Comparison of ENCODE assay signal across 1 fruit fly cellular context in the genomic region with DNA sequence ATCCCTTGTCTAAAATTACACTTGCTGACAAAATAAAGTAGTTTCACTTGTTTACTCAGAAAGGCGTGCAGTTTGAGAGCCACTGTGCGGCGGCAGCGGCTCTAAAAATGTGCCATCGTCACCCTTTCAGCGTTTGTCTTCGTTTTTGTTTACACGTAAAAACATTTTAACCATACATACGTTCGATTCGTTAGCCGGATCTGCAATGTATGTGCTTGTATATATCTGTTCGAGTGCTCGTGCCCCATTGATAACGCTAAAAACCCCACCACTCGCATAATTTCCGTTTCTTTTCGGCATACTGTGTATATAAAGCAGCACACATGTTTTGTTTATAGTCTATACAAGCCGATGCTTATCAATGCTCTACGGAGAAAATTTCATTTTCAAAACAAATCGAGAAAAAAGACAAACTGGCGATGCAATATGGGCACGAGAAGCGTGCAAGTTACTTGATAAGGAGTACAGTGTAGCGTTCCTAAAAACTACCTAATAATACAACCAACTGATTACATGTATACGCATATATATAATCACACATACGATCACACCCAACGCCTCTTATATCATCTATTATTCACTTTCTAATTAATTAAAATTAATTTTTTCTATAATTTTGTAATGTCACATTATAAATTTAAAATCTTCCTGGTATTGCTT.
TF ChIP-seq lines count a peak whose summit lies in the region.

No protein-coding gene starts in this region.

TF ChIP-seq in whole organism, embryonic, 481 proteins besides CTCF, POLR2A, EP300 and RAD21 (continued from another document and continues in another):
- no peak for TF ChIP-seq CG31388 (GFP tag; optimal IDR thresholded peaks at IDR 0.05; lab: Kevin White, UChicago)
- TF ChIP-seq CG2120 (GFP tag; optimal IDR thresholded peaks at IDR 0.05; lab: Kevin White, UChicago) = peak; percentile 19
- TF ChIP-seq CG12155 (GFP tag; optimal IDR thresholded peaks at IDR 0.05; lab: Kevin White, UChicago) = peak; percentile 39
- no peak for TF ChIP-seq CG13123 (GFP tag; optimal IDR thresholded peaks at IDR 0.05; lab: Kevin White, UChicago)
- TF ChIP-seq nerfin-1 (tag; optimal IDR thresholded peaks at IDR 0.05; lab: Kevin White, UChicago) = no peak
- no peak for TF ChIP-seq HLHmδ (GFP tag; optimal IDR thresholded peaks at IDR 0.05; lab: Kevin White, UChicago)
- TF ChIP-seq CG11723 (GFP tag; optimal IDR thresholded peaks at IDR 0.05; lab: Kevin White, UChicago) = no peak
- TF ChIP-seq CoRest (tag; optimal IDR thresholded peaks at IDR 0.05; lab: Kevin White, UChicago) = peak; percentile 52
- no peak for TF ChIP-seq CG3726 (GFP tag; IDR thresholded peaks at IDR 0.05; lab: Robert Waterston, UW)
- peak; percentile 57 for TF ChIP-seq Sox100B (GFP tag; optimal IDR thresholded peaks at IDR 0.05; lab: Kevin White, UChicago)
- peak; percentile 33 for TF ChIP-seq CG10366 (GFP tag; IDR thresholded peaks at IDR 0.05; lab: Robert Waterston, UW)
- TF ChIP-seq sug (tag; optimal IDR thresholded peaks at IDR 0.05; lab: Kevin White, UChicago) = peak; percentile 47
- no peak for TF ChIP-seq ewg (GFP tag; optimal IDR thresholded peaks at IDR 0.05; lab: Kevin White, UChicago)
- no peak for TF ChIP-seq B-H1 (GFP tag; IDR thresholded peaks at IDR 0.05; lab: Robert Waterston, UW)
- TF ChIP-seq pb (GFP tag; optimal IDR thresholded peaks at IDR 0.05; lab: Kevin White, UChicago) = no peak
- peak; percentile 4 for TF ChIP-seq caup (GFP tag; optimal IDR thresholded peaks at IDR 0.05; lab: Kevin White, UChicago; ENCODE audit: severe bottlenecking)
- no peak for TF ChIP-seq CG4617 (GFP tag; optimal IDR thresholded peaks at IDR 0.05; lab: Kevin White, UChicago; ENCODE audit: borderline replicate concordance)
- TF ChIP-seq vfl (GFP tag; optimal IDR thresholded peaks at IDR 0.05; lab: Kevin White, UChicago) = no peak
- TF ChIP-seq CG12219 (GFP tag; optimal IDR thresholded peaks at IDR 0.05; lab: Kevin White, UChicago) = peak; percentile 12
- TF ChIP-seq al (GFP tag; IDR thresholded peaks at IDR 0.05; lab: Robert Waterston, UW) = no peak
- no peak for TF ChIP-seq CG11247 (GFP tag; IDR thresholded peaks at IDR 0.05; lab: Robert Waterston, UW)
- peak; percentile 19; the same call in 1 of the 2 replicates for TF ChIP-seq vvl (GFP tag; IDR thresholded peaks at IDR 0.05; lab: Robert Waterston, UW)
- TF ChIP-seq CG16813 (GFP tag; IDR thresholded peaks at IDR 0.05; lab: Robert Waterston, UW; ENCODE audit: partially characterized antibody) = no peak
- TF ChIP-seq CG14710 (tag; optimal IDR thresholded peaks at IDR 0.05; lab: Kevin White, UChicago) = peak; percentile 41
- peak; percentile 68 for TF ChIP-seq CG15269 (tag; optimal IDR thresholded peaks at IDR 0.05; lab: Kevin White, UChicago)
- TF ChIP-seq CG10462 (GFP tag; optimal IDR thresholded peaks at IDR 0.05; lab: Kevin White, UChicago) = no peak
- TF ChIP-seq CG10321 (GFP tag; IDR thresholded peaks at IDR 0.05; lab: Robert Waterston, UW) = 0 out of 2 replicates have a peak, but pooled peaks have one; percentile 10
- peak; percentile 30 for TF ChIP-seq CG6254 (GFP tag; optimal IDR thresholded peaks at IDR 0.05; lab: Kevin White, UChicago)
- TF ChIP-seq CG12236 (GFP tag; optimal IDR thresholded peaks at IDR 0.05; lab: Kevin White, UChicago) = no peak
- no peak for TF ChIP-seq Ravus (GFP tag; IDR thresholded peaks at IDR 0.05; lab: Robert Waterston, UW)
- TF ChIP-seq zf30C (GFP tag; optimal IDR thresholded peaks at IDR 0.05; lab: Kevin White, UChicago) = peak; percentile 45
- TF ChIP-seq CG9215 (GFP tag; IDR thresholded peaks at IDR 0.05; lab: Robert Waterston, UW) = no peak
- no peak for TF ChIP-seq CG13775 (GFP tag; optimal IDR thresholded peaks at IDR 0.05; lab: Kevin White, UChicago)
- TF ChIP-seq HLH54F (GFP tag; optimal IDR thresholded peaks at IDR 0.05; lab: Kevin White, UChicago) = no peak
- no peak for TF ChIP-seq CG17612 (GFP tag; IDR thresholded peaks at IDR 0.05; lab: Robert Waterston, UW)
- peak; percentile 63 for TF ChIP-seq CG17359 (tag; optimal IDR thresholded peaks at IDR 0.05; lab: Kevin White, UChicago)
- TF ChIP-seq CG4360 (GFP tag; IDR thresholded peaks at IDR 0.05; lab: Robert Waterston, UW) = no peak
- TF ChIP-seq Rfx (GFP tag; IDR thresholded peaks at IDR 0.05; lab: Robert Waterston, UW) = peak; percentile 27; the same call in 1 of the 2 replicates
- peak; percentile 22 for TF ChIP-seq Abd-B (GFP tag; optimal IDR thresholded peaks at IDR 0.05; lab: Kevin White, UChicago)
- peak; percentile 41 for TF ChIP-seq CG12071 (GFP tag; optimal IDR thresholded peaks at IDR 0.05; lab: Kevin White, UChicago)
- TF ChIP-seq tin (GFP tag; optimal IDR thresholded peaks at IDR 0.05; lab: Kevin White, UChicago) = peak; percentile 6
- TF ChIP-seq Aef1 (GFP tag; IDR thresholded peaks at IDR 0.05; lab: Robert Waterston, UW) = no peak
- TF ChIP-seq CG3281 (GFP tag; optimal IDR thresholded peaks at IDR 0.05; lab: Kevin White, UChicago) = no peak
- TF ChIP-seq CG17912 (GFP tag; optimal IDR thresholded peaks at IDR 0.05; lab: Kevin White, UChicago) = peak; percentile 38
- TF ChIP-seq ind (GFP tag; optimal IDR thresholded peaks at IDR 0.05; lab: Kevin White, UChicago) = peak; percentile 42
- no peak for TF ChIP-seq pita (GFP tag; optimal IDR thresholded peaks at IDR 0.05; lab: Kevin White, UChicago)
- TF ChIP-seq D19A (tag; optimal IDR thresholded peaks at IDR 0.05; lab: Kevin White, UChicago) = peak; percentile 65
- TF ChIP-seq Med (GFP tag; lab: Kevin White, UChicago) = peak; percentile 75
- no peak for TF ChIP-seq MBD-R2 (GFP tag; IDR thresholded peaks at IDR 0.05; lab: Robert Waterston, UW)
- no peak for TF ChIP-seq danr (GFP tag; IDR thresholded peaks at IDR 0.05; lab: Robert Waterston, UW)
- TF ChIP-seq gce (GFP tag; IDR thresholded peaks at IDR 0.05; lab: Robert Waterston, UW) = 0 out of 3 replicates have a peak, but pooled peaks have one; percentile 53
- no peak for TF ChIP-seq yki (optimal IDR thresholded peaks at IDR 0.05; lab: Kevin White, UChicago)
- no peak for TF ChIP-seq GATAe (GFP tag; conservative IDR thresholded peaks at IDR 0.05; lab: Robert Waterston, UW)
- TF ChIP-seq CG1233 (GFP tag; optimal IDR thresholded peaks at IDR 0.05; lab: Kevin White, UChicago) = peak; percentile 56
- peak; percentile 75 for TF ChIP-seq gem (tag; optimal IDR thresholded peaks at IDR 0.05; lab: Kevin White, UChicago)
- no peak for TF ChIP-seq br (optimal IDR thresholded peaks at IDR 0.05; lab: Kevin White, UChicago)
- TF ChIP-seq ttk (GFP tag; IDR thresholded peaks at IDR 0.05; lab: Robert Waterston, UW) = peak; percentile 45; the same call in 1 of the 2 replicates
- peak; percentile 61 for TF ChIP-seq CG8924 (tag; optimal IDR thresholded peaks at IDR 0.05; lab: Kevin White, UChicago)
- no peak for TF ChIP-seq CG10147 (GFP tag; optimal IDR thresholded peaks at IDR 0.05; lab: Kevin White, UChicago)
- TF ChIP-seq CG42726 (GFP tag; IDR thresholded peaks at IDR 0.05; lab: Robert Waterston, UW; ENCODE audit: partially characterized antibody) = 0 out of 2 replicates have a peak, but pooled peaks have one; percentile 22
- peak; percentile 42 for TF ChIP-seq Six4 (GFP tag; optimal IDR thresholded peaks at IDR 0.05; lab: Kevin White, UChicago)
- no peak for TF ChIP-seq CG10274 (GFP tag; optimal IDR thresholded peaks at IDR 0.05; lab: Kevin White, UChicago)
- peak; percentile 36 for TF ChIP-seq CrebB (tag; optimal IDR thresholded peaks at IDR 0.05; lab: Kevin White, UChicago)
- TF ChIP-seq TFAM (GFP tag; optimal IDR thresholded peaks at IDR 0.05; lab: Kevin White, UChicago) = no peak
- peak in 1 of 3 experiments; percentile 46 for TF ChIP-seq lola (GFP tag; optimal IDR thresholded peaks at IDR 0.05; lab: Kevin White, UChicago)
- no peak for TF ChIP-seq Atf3 (GFP tag; optimal IDR thresholded peaks at IDR 0.05; lab: Kevin White, UChicago)
- TF ChIP-seq CG2678 (tag; optimal IDR thresholded peaks at IDR 0.05; lab: Kevin White, UChicago) = peak; percentile 76
- peak; percentile 63 for TF ChIP-seq unpg (GFP tag; optimal IDR thresholded peaks at IDR 0.05; lab: Kevin White, UChicago)
- TF ChIP-seq Neu2 (GFP tag; optimal IDR thresholded peaks at IDR 0.05; lab: Kevin White, UChicago; ENCODE audit: borderline replicate concordance) = no peak
- peak; percentile 31 for TF ChIP-seq BtbVII (GFP tag; optimal IDR thresholded peaks at IDR 0.05; lab: Kevin White, UChicago)
- peak; percentile 8; the same call in 1 of the 2 replicates for TF ChIP-seq CG17328 (GFP tag; IDR thresholded peaks at IDR 0.05; lab: Robert Waterston, UW)
- TF ChIP-seq CG7786 (GFP tag; optimal IDR thresholded peaks at IDR 0.05; lab: Kevin White, UChicago) = no peak
- peak in 1 of 3 experiments; percentile 32 for TF ChIP-seq Stat92E (GFP tag; optimal IDR thresholded peaks at IDR 0.05; lab: Kevin White, UChicago)
- no peak for TF ChIP-seq CG11560 (tag; IDR thresholded peaks at IDR 0.05; lab: Robert Waterston, UW)
- no peak for TF ChIP-seq Doc2 (GFP tag; IDR thresholded peaks at IDR 0.05; lab: Robert Waterston, UW)
- TF ChIP-seq sens (GFP tag; lab: Kevin White, UChicago) = peak; percentile 81
- TF ChIP-seq Kr (GFP tag; optimal IDR thresholded peaks at IDR 0.05; lab: Kevin White, UChicago) = peak; percentile 91
- TF ChIP-seq sob (GFP tag; IDR thresholded peaks at IDR 0.05; lab: Robert Waterston, UW) = no peak
- no peak for TF ChIP-seq Dfd (GFP tag; optimal IDR thresholded peaks at IDR 0.05; lab: Kevin White, UChicago)
- no peak for TF ChIP-seq CG7271 (tag; optimal IDR thresholded peaks at IDR 0.05; lab: Kevin White, UChicago)
- TF ChIP-seq oc (tag; optimal IDR thresholded peaks at IDR 0.05; lab: Kevin White, UChicago) = no peak
- TF ChIP-seq CG9609 (GFP tag; optimal IDR thresholded peaks at IDR 0.05; lab: Kevin White, UChicago) = no peak
- peak; percentile 49 for TF ChIP-seq nmo (GFP tag; optimal IDR thresholded peaks at IDR 0.05; lab: Kevin White, UChicago)
- TF ChIP-seq HLH3B (GFP tag; IDR thresholded peaks at IDR 0.05; lab: Robert Waterston, UW) = peak; percentile 36; the same call in 1 of the 2 replicates
- 0 out of 2 replicates have a peak, but pooled peaks have one; percentile 37 for TF ChIP-seq ato (GFP tag; IDR thresholded peaks at IDR 0.05; lab: Robert Waterston, UW; ENCODE audit: partially characterized antibody)
- TF ChIP-seq NK7.1 (GFP tag; optimal IDR thresholded peaks at IDR 0.05; lab: Kevin White, UChicago) = no peak
- no peak for TF ChIP-seq NfI (GFP tag; optimal IDR thresholded peaks at IDR 0.05; lab: Kevin White, UChicago)
- TF ChIP-seq HmgD (GFP tag; optimal IDR thresholded peaks at IDR 0.05; lab: Kevin White, UChicago) = no peak
- peak; percentile 67 for TF ChIP-seq CG2712 (tag; optimal IDR thresholded peaks at IDR 0.05; lab: Kevin White, UChicago)
- TF ChIP-seq CG6854 (GFP tag; optimal IDR thresholded peaks at IDR 0.05; lab: Kevin White, UChicago) = peak; percentile 52
- no peak for TF ChIP-seq Drgx (GFP tag; IDR thresholded peaks at IDR 0.05; lab: Robert Waterston, UW)
- TF ChIP-seq CG43689 (GFP tag; IDR thresholded peaks at IDR 0.05; lab: Robert Waterston, UW) = no peak
- TF ChIP-seq sqz (GFP tag; optimal IDR thresholded peaks at IDR 0.05; lab: Kevin White, UChicago) = no peak
- TF ChIP-seq Taf1 (GFP tag; IDR thresholded peaks at IDR 0.05; lab: Robert Waterston, UW) = 0 out of 2 replicates have a peak, but pooled peaks have one; percentile 8
- TF ChIP-seq CG4854 (GFP tag; optimal IDR thresholded peaks at IDR 0.05; lab: Kevin White, UChicago) = no peak
- peak; percentile 97 for TF ChIP-seq grau (tag; optimal IDR thresholded peaks at IDR 0.05; lab: Kevin White, UChicago)
- no peak for TF ChIP-seq NC2β (GFP tag; optimal IDR thresholded peaks at IDR 0.05; lab: Kevin White, UChicago)
- peak; percentile 22; the same call in 2 of the 3 replicates for TF ChIP-seq tgo (GFP tag; IDR thresholded peaks at IDR 0.05; lab: Robert Waterston, UW)
- no peak for TF ChIP-seq sim (GFP tag; IDR thresholded peaks at IDR 0.05; lab: Robert Waterston, UW)
- peak; percentile 47 for TF ChIP-seq CG30403 (GFP tag; optimal IDR thresholded peaks at IDR 0.05; lab: Kevin White, UChicago)
- TF ChIP-seq slbo (GFP tag; IDR thresholded peaks at IDR 0.05; lab: Robert Waterston, UW) = peak; percentile 32; the same call in 1 of the 2 replicates
- no peak for TF ChIP-seq wor (GFP tag; IDR thresholded peaks at IDR 0.05; lab: Robert Waterston, UW)
- no peak for TF ChIP-seq luna (GFP tag; optimal IDR thresholded peaks at IDR 0.05; lab: Kevin White, UChicago)
- peak; percentile 97 for TF ChIP-seq CG2199 (GFP tag; IDR thresholded peaks at IDR 0.05; lab: Robert Waterston, UW)
- TF ChIP-seq CG4707 (GFP tag; optimal IDR thresholded peaks at IDR 0.05; lab: Kevin White, UChicago) = no peak
- peak; percentile 57 for TF ChIP-seq CG32772 (GFP tag; IDR thresholded peaks at IDR 0.05; lab: Robert Waterston, UW)
- peak; percentile 35 for TF ChIP-seq CG15011 (GFP tag; optimal IDR thresholded peaks at IDR 0.05; lab: Kevin White, UChicago)
- peak; percentile 9 for TF ChIP-seq CG18764 (GFP tag; optimal IDR thresholded peaks at IDR 0.05; lab: Kevin White, UChicago)
- no peak for TF ChIP-seq tx (GFP tag; optimal IDR thresholded peaks at IDR 0.05; lab: Kevin White, UChicago)
- peak; percentile 55 for TF ChIP-seq CG18599 (GFP tag; optimal IDR thresholded peaks at IDR 0.05; lab: Kevin White, UChicago)
- peak; percentile 3 for TF ChIP-seq az2 (GFP tag; optimal IDR thresholded peaks at IDR 0.05; lab: Kevin White, UChicago)
- TF ChIP-seq Scr (GFP tag; IDR thresholded peaks at IDR 0.05; lab: Robert Waterston, UW; ENCODE audit: partially characterized antibody) = 0 out of 2 replicates have a peak, but pooled peaks have one; percentile 9
- no peak for TF ChIP-seq CG8281 (tag; optimal IDR thresholded peaks at IDR 0.05; lab: Kevin White, UChicago)
- TF ChIP-seq Jarid2 (GFP tag; optimal IDR thresholded peaks at IDR 0.05; lab: Kevin White, UChicago) = no peak
- TF ChIP-seq CG7963 (GFP tag; IDR thresholded peaks at IDR 0.05; lab: Robert Waterston, UW; ENCODE audit: partially characterized antibody) = no peak
- no peak for TF ChIP-seq nerfin-2 (GFP tag; IDR thresholded peaks at IDR 0.05; lab: Robert Waterston, UW; ENCODE audit: partially characterized antibody)
- no peak for TF ChIP-seq lmd (GFP tag; IDR thresholded peaks at IDR 0.05; lab: Robert Waterston, UW)
- no peak for TF ChIP-seq trh (GFP tag; optimal IDR thresholded peaks at IDR 0.05; lab: Kevin White, UChicago)
- no peak for TF ChIP-seq hkb (optimal IDR thresholded peaks at IDR 0.05; lab: Kevin White, UChicago)
- TF ChIP-seq hkb (GFP tag; IDR thresholded peaks at IDR 0.05; lab: Robert Waterston, UW) = peak; percentile 16; the same call in 1 of the 2 replicates
- TF ChIP-seq Ets97D (GFP tag; optimal IDR thresholded peaks at IDR 0.05; lab: Kevin White, UChicago) = no peak
- no peak for TF ChIP-seq sc (optimal IDR thresholded peaks at IDR 0.05; lab: Kevin White, UChicago)
- TF ChIP-seq sc (GFP tag; optimal IDR thresholded peaks at IDR 0.05; lab: Kevin White, UChicago) = peak; percentile 23
- TF ChIP-seq Ssrp (tag; optimal IDR thresholded peaks at IDR 0.05; lab: Kevin White, UChicago) = peak; percentile 51
